Worm (Caenorhabditis elegans): ENCODE results near the gene sftb-6.
A peak's percentile ranks its signal among the peaks of the same experiment; 100 is the strongest.

The sftb-6 gene

ce11 chrII:108865-109264, 10.7 kb downstream of the sftb-6 start, which contains the start of gene C50D2.2:
Gene C50D2.2, plus strand, starts transcription at chrII:109165.
- TF ChIP-seq klf-2 (GFP tag; conservative IDR thresholded peaks at IDR 0.05) (no peak), ztf-29 (GFP tag; IDR thresholded peaks at IDR 0.05) (no peak), ztf-23 (GFP tag; IDR thresholded peaks at IDR 0.05) (no peak), T22C8.4 (GFP tag; IDR thresholded peaks at IDR 0.05) (no peak), tab-1 (GFP tag; IDR thresholded peaks at IDR 0.05) (no peak), cog-1 (tag; optimal IDR thresholded peaks at IDR 0.05) (no peak), med-1 (GFP tag; optimal IDR thresholded peaks at IDR 0.05; ENCODE audit: insufficient read depth) (no peak), ref-1 (GFP tag; conservative IDR thresholded peaks at IDR 0.05) (no peak), flt-1 (GFP tag; IDR thresholded peaks at IDR 0.05) (no peak)

DNA sequence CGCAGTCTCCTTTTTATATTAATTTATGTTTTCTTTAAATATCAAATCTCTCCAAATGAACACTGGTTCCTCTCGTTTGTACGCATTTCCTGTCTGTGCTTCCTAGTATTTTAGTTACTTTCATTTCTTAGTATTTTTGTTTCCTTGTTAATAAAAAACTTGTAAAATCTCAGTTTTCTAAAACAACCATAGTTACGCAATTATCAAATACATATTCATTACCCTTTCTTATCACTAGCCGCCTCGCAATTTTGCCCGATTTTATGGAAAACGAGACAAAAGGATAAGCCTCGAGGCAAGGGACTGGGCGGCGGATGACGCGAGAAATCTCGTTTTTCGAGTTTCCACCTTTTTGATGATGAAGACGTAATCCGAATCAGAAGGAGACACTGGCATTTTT, 13.1 kb downstream of the sftb-6 start, which contains the start of gene C50D2.1:
TSS of gene C50D2.1 (plus strand) at position 301 of the 400 bp plus-strand sequence.
- TF ChIP-seq klf-2 (GFP tag; conservative IDR thresholded peaks at IDR 0.05) (no peak), ztf-29 (GFP tag; IDR thresholded peaks at IDR 0.05) (no peak), tab-1 (GFP tag; IDR thresholded peaks at IDR 0.05) (no peak), med-1 (GFP tag; optimal IDR thresholded peaks at IDR 0.05; ENCODE audit: insufficient read depth) (no peak), T22C8.4 (GFP tag; IDR thresholded peaks at IDR 0.05) (no peak), ref-1 (GFP tag; conservative IDR thresholded peaks at IDR 0.05) (no peak), ztf-23 (GFP tag; IDR thresholded peaks at IDR 0.05) (no peak), cog-1 (tag; optimal IDR thresholded peaks at IDR 0.05) (no peak), flt-1 (GFP tag; IDR thresholded peaks at IDR 0.05) (no peak)

- no peak for TF ChIP-seq med-1 (GFP tag; optimal IDR thresholded peaks at IDR 0.05; ENCODE audit: insufficient read depth)
- no peak for TF ChIP-seq ztf-23 (GFP tag; IDR thresholded peaks at IDR 0.05)
- no peak for TF ChIP-seq flt-1 (GFP tag; IDR thresholded peaks at IDR 0.05)
- TF ChIP-seq T22C8.4 (GFP tag; IDR thresholded peaks at IDR 0.05): no peak
- TF ChIP-seq ztf-29 (GFP tag; IDR thresholded peaks at IDR 0.05): no peak
- TF ChIP-seq tab-1 (GFP tag; IDR thresholded peaks at IDR 0.05): no peak
- TF ChIP-seq klf-2 (GFP tag; conservative IDR thresholded peaks at IDR 0.05): no peak
These were observed 14.0 kb downstream of the sftb-6 start for ce11 chrII:112231-112630.

DNA sequence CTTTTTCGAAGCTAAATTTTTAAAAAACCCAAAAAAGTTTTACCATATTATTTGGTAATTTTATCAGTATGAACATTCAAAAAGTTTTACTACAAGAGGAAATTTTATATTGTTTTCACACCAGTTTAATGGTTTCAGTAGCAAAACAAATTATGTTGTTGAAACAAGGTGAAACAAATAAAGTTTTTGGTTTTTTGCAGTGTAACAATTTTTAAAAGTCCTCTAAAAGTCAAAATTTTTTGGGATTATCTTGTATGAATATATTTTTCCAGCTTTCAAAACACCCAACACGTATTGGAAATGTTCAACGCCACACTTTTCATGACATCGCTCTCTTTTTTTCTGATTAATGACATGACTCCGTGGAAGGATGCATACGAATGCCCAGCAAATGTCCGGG, 18.7 kb downstream of the sftb-6 start, which contains the start of gene srt-54:
TSS of gene srt-54 (plus strand) at position 301 of the 400 bp plus-strand sequence.
- no peak for TF ChIP-seq ztf-23 (GFP tag; IDR thresholded peaks at IDR 0.05)
- TF ChIP-seq T22C8.4 (GFP tag; IDR thresholded peaks at IDR 0.05): no peak
- TF ChIP-seq klf-2 (GFP tag; conservative IDR thresholded peaks at IDR 0.05): no peak
- TF ChIP-seq flt-1 (GFP tag; IDR thresholded peaks at IDR 0.05): no peak
- no peak for TF ChIP-seq ztf-29 (GFP tag; IDR thresholded peaks at IDR 0.05)
- TF ChIP-seq med-1 (GFP tag; optimal IDR thresholded peaks at IDR 0.05; ENCODE audit: insufficient read depth): no peak
- no peak for TF ChIP-seq cog-1 (tag; optimal IDR thresholded peaks at IDR 0.05)
- no peak for TF ChIP-seq ref-1 (GFP tag; conservative IDR thresholded peaks at IDR 0.05)
- no peak for TF ChIP-seq tab-1 (GFP tag; IDR thresholded peaks at IDR 0.05)

ce11 chrII:121121-121520, 22.9 kb downstream of the sftb-6 start, which contains the start of gene K10B4.3:
Gene K10B4.3, minus strand, starts transcription at chrII:121221.
- TF ChIP-seq cog-1 (tag; optimal IDR thresholded peaks at IDR 0.05): no peak
- TF ChIP-seq ztf-23 (GFP tag; IDR thresholded peaks at IDR 0.05): no peak
- no peak for TF ChIP-seq ztf-29 (GFP tag; IDR thresholded peaks at IDR 0.05)
- no peak for TF ChIP-seq T22C8.4 (GFP tag; IDR thresholded peaks at IDR 0.05)
- TF ChIP-seq flt-1 (GFP tag; IDR thresholded peaks at IDR 0.05): no peak
- TF ChIP-seq med-1 (GFP tag; optimal IDR thresholded peaks at IDR 0.05; ENCODE audit: insufficient read depth): no peak
- no peak for TF ChIP-seq klf-2 (GFP tag; conservative IDR thresholded peaks at IDR 0.05)
- no peak for TF ChIP-seq ref-1 (GFP tag; conservative IDR thresholded peaks at IDR 0.05)
- no peak for TF ChIP-seq tab-1 (GFP tag; IDR thresholded peaks at IDR 0.05)

ce11 chrII:122008-122407, 23.8 kb downstream of the sftb-6 start:
- TF ChIP-seq med-1 (GFP tag; optimal IDR thresholded peaks at IDR 0.05; ENCODE audit: insufficient read depth) (no peak), ref-1 (GFP tag; conservative IDR thresholded peaks at IDR 0.05) (no peak), ztf-23 (GFP tag; IDR thresholded peaks at IDR 0.05) (peak; percentile 61; the same call in 1 of the 2 replicates), flt-1 (GFP tag; IDR thresholded peaks at IDR 0.05) (no peak), T22C8.4 (GFP tag; IDR thresholded peaks at IDR 0.05) (no peak), klf-2 (GFP tag; conservative IDR thresholded peaks at IDR 0.05) (no peak), cog-1 (tag; optimal IDR thresholded peaks at IDR 0.05) (no peak), ztf-29 (GFP tag; IDR thresholded peaks at IDR 0.05) (no peak), tab-1 (GFP tag; IDR thresholded peaks at IDR 0.05) (0 out of 2 replicates have a peak, but pooled peaks have one; percentile 57)

- TF ChIP-seq cog-1 (tag; optimal IDR thresholded peaks at IDR 0.05): no peak
- no peak for TF ChIP-seq flt-1 (GFP tag; IDR thresholded peaks at IDR 0.05)
- TF ChIP-seq ztf-23 (GFP tag; IDR thresholded peaks at IDR 0.05): no peak
- no peak for TF ChIP-seq klf-2 (GFP tag; conservative IDR thresholded peaks at IDR 0.05)
- no peak for TF ChIP-seq med-1 (GFP tag; optimal IDR thresholded peaks at IDR 0.05; ENCODE audit: insufficient read depth)
- no peak for TF ChIP-seq T22C8.4 (GFP tag; IDR thresholded peaks at IDR 0.05)
- no peak for TF ChIP-seq tab-1 (GFP tag; IDR thresholded peaks at IDR 0.05)
- TF ChIP-seq ztf-29 (GFP tag; IDR thresholded peaks at IDR 0.05): no peak
These were observed 24.3 kb downstream of the sftb-6 start for ce11 chrII:122494-122893.

DNA sequence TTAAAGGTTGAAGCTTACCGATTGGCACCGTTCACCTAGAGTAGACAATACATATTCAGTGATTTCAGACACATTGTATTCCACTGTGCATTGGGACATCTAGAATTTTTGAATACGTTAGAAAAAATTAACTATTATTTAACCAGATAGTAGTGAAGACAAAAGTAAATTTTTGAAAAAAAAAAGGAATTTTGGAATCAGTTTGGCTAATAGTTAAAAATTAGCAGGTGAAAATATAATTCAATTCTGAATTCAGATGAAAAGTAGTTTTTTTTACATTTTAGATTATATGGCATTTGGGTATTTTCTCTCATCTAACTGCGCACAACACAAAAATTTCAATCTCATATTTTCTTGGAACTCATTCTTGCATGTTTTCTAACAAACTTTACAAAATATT, 26.7 kb downstream of the sftb-6 start, which contains the start of gene nmur-2:
TSS of gene nmur-2 (minus strand) at position 101 of the 400 bp plus-strand sequence.
- no peak for TF ChIP-seq tab-1 (GFP tag; IDR thresholded peaks at IDR 0.05)

DNA sequence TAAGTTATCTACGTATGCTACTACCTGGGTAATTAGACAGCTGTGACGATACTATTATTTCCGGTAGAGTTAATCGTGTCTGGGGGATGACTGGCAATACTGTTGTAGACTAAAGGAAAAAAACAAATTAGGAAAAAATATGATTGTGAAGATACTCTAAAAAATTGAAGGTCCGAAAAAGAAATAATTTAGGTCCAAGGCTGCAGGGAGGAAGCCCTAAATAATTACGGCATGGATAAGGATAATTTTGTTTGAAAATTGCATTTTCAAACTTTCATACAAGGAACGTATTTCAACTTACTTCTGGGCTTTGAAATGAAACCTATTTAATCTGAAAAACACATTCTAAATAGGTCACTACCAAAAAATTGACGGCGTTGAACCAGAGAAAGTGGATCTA, 30.7 kb downstream of the sftb-6 start, which contains the start of gene srd-3:
TSS of gene srd-3 (minus strand) at position 101 of the 400 bp plus-strand sequence.
- TF ChIP-seq T22C8.4 (GFP tag; IDR thresholded peaks at IDR 0.05) (no peak), tab-1 (GFP tag; IDR thresholded peaks at IDR 0.05) (no peak), med-1 (GFP tag; optimal IDR thresholded peaks at IDR 0.05; ENCODE audit: insufficient read depth) (no peak), klf-2 (GFP tag; conservative IDR thresholded peaks at IDR 0.05) (no peak), ztf-29 (GFP tag; IDR thresholded peaks at IDR 0.05) (no peak), ztf-23 (GFP tag; IDR thresholded peaks at IDR 0.05) (no peak), ref-1 (GFP tag; conservative IDR thresholded peaks at IDR 0.05) (no peak), flt-1 (GFP tag; IDR thresholded peaks at IDR 0.05) (no peak), cog-1 (tag; optimal IDR thresholded peaks at IDR 0.05) (no peak)

DNA sequence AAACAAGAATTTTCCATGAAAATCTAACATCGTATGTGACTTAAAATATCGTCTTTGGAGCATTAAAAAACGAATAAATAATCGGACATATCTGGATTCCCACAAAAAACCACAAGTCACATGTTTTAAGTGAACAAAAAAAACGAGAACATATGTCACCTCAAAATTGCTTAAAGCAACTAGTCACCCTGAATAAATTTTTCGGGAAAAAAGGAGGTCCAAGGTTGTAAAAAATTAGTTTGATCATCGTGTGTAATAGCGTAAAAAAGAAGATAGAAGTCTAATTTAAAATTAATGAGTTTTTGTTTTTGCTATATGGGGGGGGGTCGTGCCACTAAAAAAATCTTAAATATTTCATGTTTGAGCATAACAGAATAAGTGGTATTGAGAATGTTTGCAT, 31.6 kb downstream of the sftb-6 start:
- TF ChIP-seq klf-2 (GFP tag; conservative IDR thresholded peaks at IDR 0.05): no peak
- TF ChIP-seq med-1 (GFP tag; optimal IDR thresholded peaks at IDR 0.05; ENCODE audit: insufficient read depth): no peak
- TF ChIP-seq tab-1 (GFP tag; IDR thresholded peaks at IDR 0.05): no peak
- no peak for TF ChIP-seq ztf-23 (GFP tag; IDR thresholded peaks at IDR 0.05)
- no peak for TF ChIP-seq ref-1 (GFP tag; conservative IDR thresholded peaks at IDR 0.05)
- no peak for TF ChIP-seq T22C8.4 (GFP tag; IDR thresholded peaks at IDR 0.05)
- no peak for TF ChIP-seq cog-1 (tag; optimal IDR thresholded peaks at IDR 0.05)
- no peak for TF ChIP-seq ztf-29 (GFP tag; IDR thresholded peaks at IDR 0.05)
- no peak for TF ChIP-seq flt-1 (GFP tag; IDR thresholded peaks at IDR 0.05)

Data from whole organism, midembryonic.